Fruit fly (Drosophila melanogaster): ENCODE results near the gene Gp93.

dm6 chr3R:27945398-27945797 is 3.1 kb upstream of the Gp93 start:
- TF ChIP-seq usp (GFP tag; optimal IDR thresholded peaks at IDR 0.05) (no peak), Dll (optimal IDR thresholded peaks at IDR 0.05) (no peak), psq (optimal IDR thresholded peaks at IDR 0.05) (no peak)
